Worm (Caenorhabditis elegans) whole organism, mixed stage, embryonic: ENCODE data around the gene fipr-15.

Source experiments
- ces-1 ChIP-seq: fragments of 150-350 bp; optimal IDR thresholded peaks from 2 replicates; lab custom pipeline; 2014; ENCODE audit warnings: missing biosample characterization, missing genetic modification reagents, missing genetic modification characterization
- elt-3 ChIP-seq: fragments of 150-350 bp; optimal IDR thresholded peaks from 2 replicates; lab custom pipeline; 2014; ENCODE audit warnings: missing biosample characterization, missing genetic modification characterization
- flh-1 ChIP-seq: fragments of 200-800 bp; sonication (Bioruptor generic); optimal IDR thresholded peaks from 2 replicates; lab custom pipeline; 2018; ENCODE audit warnings: mild to moderate bottlenecking, missing genetic modification characterization, moderate library complexity, missing compliant biosample characterization
- pha-4 ChIP-seq: fragments of 150-350 bp; optimal IDR thresholded peaks from 2 replicates; lab custom pipeline; 2018; ENCODE audit warnings: missing biosample characterization, missing genetic modification reagents, missing genetic modification characterization
- sem-2 ChIP-seq: fragments of 200-800 bp; sonication (Bioruptor generic); optimal IDR thresholded peaks from 2 replicates; lab custom pipeline; 2018; ENCODE audit warnings: mild to moderate bottlenecking, missing genetic modification characterization, missing compliant biosample characterization
- snpc-4 ChIP-seq: fragments of 150-350 bp; optimal IDR thresholded peaks from 2 replicates; lab custom pipeline; 2014; ENCODE audit warnings: missing biosample characterization, missing genetic modification characterization
- sptf-1 ChIP-seq: sonication (generic microtip); optimal IDR thresholded peaks from 2 replicates; lab custom pipeline; 2017; ENCODE audit warnings: mild to moderate bottlenecking, missing genetic modification characterization, moderate library complexity, missing compliant biosample characterization
- unc-62 ChIP-seq: fragments of 150-350 bp; optimal IDR thresholded peaks from 2 replicates; lab custom pipeline; 2014; ENCODE audit warnings: missing biosample characterization, missing genetic modification reagents, missing genetic modification characterization

DNA sequence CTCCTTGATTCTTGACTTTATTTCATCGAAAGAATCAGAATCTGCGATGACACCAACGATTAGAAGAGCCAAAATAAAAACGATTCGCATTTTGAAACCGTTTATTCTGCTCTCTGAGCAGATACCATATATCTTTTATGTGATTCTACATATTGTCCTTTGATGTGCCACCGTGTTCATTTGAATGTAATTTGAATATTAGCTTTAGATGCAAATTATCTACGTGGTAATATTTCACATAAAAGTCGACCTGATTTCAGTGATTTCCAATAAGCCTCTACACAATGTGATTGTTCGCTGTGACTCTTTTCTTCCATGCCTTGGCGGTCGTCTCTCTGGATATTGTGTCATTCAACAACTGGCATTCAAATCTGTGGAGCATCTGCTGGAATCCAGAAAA is 18.7 kb downstream of the fipr-15 start, which contains the start of the genes F13E9.9 and F13E9.19:
- TF ChIP-seq sptf-1 = no peak
- no peak for TF ChIP-seq pha-4
- no peak for TF ChIP-seq snpc-4 (tag; lab: Kevin White, UChicago)
- no peak for TF ChIP-seq elt-3
- TF ChIP-seq flh-1 (GFP tag; lab: Kevin White, UChicago) = no peak
- TF ChIP-seq ces-1 (GFP tag; lab: Kevin White, UChicago) = no peak
- no peak for TF ChIP-seq sem-2
- TF ChIP-seq unc-62 (GFP tag; lab: Kevin White, UChicago) = no peak
